Worm (Caenorhabditis elegans): ENCODE results near the gene snx-14.

DNA sequence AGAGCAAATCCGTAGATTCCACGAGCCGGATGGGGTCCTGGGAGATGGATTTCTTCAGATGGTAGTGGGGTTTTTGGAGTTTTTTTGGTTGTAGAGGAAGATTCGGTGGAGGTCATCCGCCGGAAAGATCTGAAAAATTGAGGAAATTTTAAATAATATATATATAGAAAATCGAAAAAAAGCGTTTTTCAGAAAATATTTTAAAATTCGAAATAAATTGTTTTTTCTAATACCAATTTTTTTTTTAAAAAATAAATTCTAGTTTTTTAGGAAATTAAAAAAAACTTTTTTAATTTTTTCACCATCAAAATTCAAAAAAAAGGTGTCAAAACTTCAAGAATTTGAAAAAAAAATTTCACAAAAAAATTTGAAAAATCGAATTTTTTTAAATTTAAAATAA lies 9.9 kb upstream of the snx-14 start, which contains the start of the genes noa-1 and Y48E1B.17:
- no peak for TF ChIP-seq lsy-2 (tag; optimal IDR thresholded peaks at IDR 0.05)
- no peak for TF ChIP-seq ceh-83 (GFP tag; optimal IDR thresholded peaks at IDR 0.05)
- no peak for TF ChIP-seq nhr-237 (tag; optimal IDR thresholded peaks at IDR 0.05)
- no peak for TF ChIP-seq snpc-4 (tag; optimal IDR thresholded peaks at IDR 0.05)
- no peak for TF ChIP-seq lin-32 (GFP tag; optimal IDR thresholded peaks at IDR 0.05)
- TF ChIP-seq lin-13 (tag; optimal IDR thresholded peaks at IDR 0.05), result no peak
- no peak for TF ChIP-seq unc-62 (GFP tag; optimal IDR thresholded peaks at IDR 0.05)
- no peak for TF ChIP-seq elt-3 (tag; optimal IDR thresholded peaks at IDR 0.05)
- TF ChIP-seq unc-39 (tag; optimal IDR thresholded peaks at IDR 0.05), result no peak

Data from whole organism, mixed stage, embryonic.